Fruit fly (Drosophila melanogaster) whole organism, pupa: Measurements from ENCODE around the gene Phf7.

Experiments
- CG17806 ChIP-seq: fragments of 200-800 bp; sonication (Bioruptor generic); optimal IDR thresholded peaks from 2 replicates; lab custom pipeline; 2018; ENCODE audit warnings: missing biosample characterization, mild to moderate bottlenecking, missing genetic modification characterization, moderate library complexity
- CG8301 ChIP-seq: fragments of 200-800 bp; sonication (Bioruptor generic); optimal IDR thresholded peaks from 2 replicates; lab custom pipeline; 2018; ENCODE audit warnings: missing biosample characterization, mild to moderate bottlenecking, missing genetic modification characterization
- CG9948 ChIP-seq: fragments of 200-800 bp; sonication (Bioruptor generic); optimal IDR thresholded peaks from 2 replicates; lab custom pipeline; 2018; ENCODE audit warnings: missing biosample characterization, mild to moderate bottlenecking, missing genetic modification characterization, moderate library complexity
- gl ChIP-seq: fragments of 200-800 bp; sonication (Bioruptor generic); optimal IDR thresholded peaks from 2 replicates; lab custom pipeline; 2018; ENCODE audit warnings: missing biosample characterization, mild to moderate bottlenecking, missing genetic modification characterization

- TF ChIP-seq CG17806 (tag; lab: Kevin White, UChicago) (no peak), CG8301 (tag; lab: Kevin White, UChicago) (no peak), CG9948 (tag; lab: Kevin White, UChicago) (no peak), gl (tag; lab: Kevin White, UChicago) (no peak)
Observed at dm6 chrX:20162586-20162985, 3.0 kb downstream of the Phf7 start.
